Worm (Caenorhabditis elegans) whole organism, L4 larva: ENCODE data around the gene Y105C5B.19.

Source experiments
- aly-2 ChIP-seq: sonication (generic microtip); optimal IDR thresholded peaks from 2 replicates; lab custom pipeline; 2018; ENCODE audit warnings: missing biosample characterization, missing genetic modification characterization
- attf-4 ChIP-seq: sonication (generic microtip); optimal IDR thresholded peaks from 3 replicates; lab custom pipeline; 2017; ENCODE audit warnings: missing biosample characterization, missing genetic modification characterization
- ceh-82 ChIP-seq: sonication (generic microtip); optimal IDR thresholded peaks from 2 replicates; lab custom pipeline; 2017; ENCODE audit warnings: missing biosample characterization, missing genetic modification characterization
- ces-1 ChIP-seq: fragments of 150-350 bp; sonication (generic microtip); optimal IDR thresholded peaks from 4 replicates; lab custom pipeline; 2014; ENCODE audit warnings: missing biosample characterization, missing genetic modification reagents, missing genetic modification characterization
- dpl-1 ChIP-seq: fragments of 150-350 bp; optimal IDR thresholded peaks from 2 replicates; lab custom pipeline; 2014; ENCODE audit warnings: missing biosample characterization, missing genetic modification reagents, missing genetic modification characterization
- jun-1 ChIP-seq: fragments of 150-350 bp; optimal IDR thresholded peaks from 2 replicates; lab custom pipeline; 2014; ENCODE audit warnings: missing biosample characterization, missing genetic modification reagents, missing genetic modification characterization
- lin-29 ChIP-seq: fragments of 200-800 bp; sonication (Bioruptor generic); IDR thresholded peaks from 2 replicates; pipeline ENCODE4 v1.3.6; 2022; ENCODE audit warnings: missing genetic modification reagents, missing genetic modification characterization, missing compliant biosample characterization
- lsy-2 ChIP-seq, 2 experiments: fragments of 150-350 bp in 1 of 2; sonication (generic microtip) in 1 of 2; optimal IDR thresholded peaks; 2 replicates each; lab custom pipeline; 2014 to 2017; ENCODE audit warnings: missing biosample characterization in 2 of 2, missing genetic modification characterization in 2 of 2
- nhr-28 ChIP-seq: fragments of 150-350 bp; optimal IDR thresholded peaks from 2 replicates; lab custom pipeline; 2014; ENCODE audit warnings: missing biosample characterization, missing genetic modification characterization
- pha-4 ChIP-seq, 2 experiments: fragments of 150-350 bp in 1 of 2; fragments of 200-800 bp in 1 of 2; sonication (Bioruptor generic) in 1 of 2; IDR thresholded peaks in 1 of 2; optimal IDR thresholded peaks in 1 of 2; 2 replicates each; pipeline versions ENCODE4 v1.3.6 to Lab custom; 2014 to 2022; ENCODE audit warnings: missing genetic modification characterization in 2 of 2, missing genetic modification reagents in 2 of 2, missing biosample characterization in 1 of 2, missing compliant biosample characterization in 1 of 2
- rbr-2 ChIP-seq: sonication (generic microtip); optimal IDR thresholded peaks from 2 replicates; lab custom pipeline; 2016; ENCODE audit warnings: missing genotype, missing genetic modification characterization, missing compliant biosample characterization
- unc-62 ChIP-seq, 3 experiments: fragments of 150-350 bp in 1 of 3; sonication (generic microtip); optimal IDR thresholded peaks in 2 of 3; peaks in 1 of 3; 1 replicate in 1 of 3; 2 replicates in 2 of 3; lab custom pipeline; 2014 to 2017; ENCODE audit warnings: missing biosample characterization in 3 of 3, missing genetic modification characterization in 3 of 3, missing genetic modification reagents in 3 of 3, missing genotype in 1 of 3
- zip-2 ChIP-seq: fragments of 150-350 bp; optimal IDR thresholded peaks from 2 replicates; lab custom pipeline; 2014; ENCODE audit warnings: missing biosample characterization, missing genetic modification characterization

ce11 chrIV:15938471-15938870 lies 45.3 kb downstream of the Y105C5B.19 start:
- TF ChIP-seq aly-2: no peak
- no peak for TF ChIP-seq jun-1 (tag; lab: Kevin White, UChicago)
- TF ChIP-seq attf-4 (tag; lab: Kevin White, UChicago): no peak
- TF ChIP-seq nhr-28 (tag; lab: Kevin White, UChicago): no peak
- no peak for TF ChIP-seq lsy-2 (tag; optimal IDR thresholded peaks at IDR 0.05; lab: Kevin White, UChicago)
- TF ChIP-seq unc-62 (GFP tag; optimal IDR thresholded peaks at IDR 0.05 in 1 of 2; lab: Kevin White, UChicago): no peak
- TF ChIP-seq unc-62 (tag; optimal IDR thresholded peaks at IDR 0.05; lab: Kevin White, UChicago): no peak
- no peak for TF ChIP-seq ceh-82 (tag; lab: Kevin White, UChicago)
- no peak for TF ChIP-seq ces-1 (GFP tag; lab: Kevin White, UChicago)
- no peak for TF ChIP-seq pha-4 (GFP tag; IDR thresholded peaks at IDR 0.05; lab: Robert Waterston, UW)
- TF ChIP-seq pha-4 (tag; optimal IDR thresholded peaks at IDR 0.05; lab: Kevin White, UChicago): no peak
- no peak for TF ChIP-seq rbr-2 (tag; lab: Kevin White, UChicago)
- TF ChIP-seq lin-29: no peak
- TF ChIP-seq zip-2 (tag; lab: Kevin White, UChicago): no peak
- no peak for TF ChIP-seq dpl-1 (GFP tag; lab: Kevin White, UChicago)
